Fruit fly (Drosophila melanogaster): ENCODE measurements around the gene CG3708.

CG3708 gene

DNA sequence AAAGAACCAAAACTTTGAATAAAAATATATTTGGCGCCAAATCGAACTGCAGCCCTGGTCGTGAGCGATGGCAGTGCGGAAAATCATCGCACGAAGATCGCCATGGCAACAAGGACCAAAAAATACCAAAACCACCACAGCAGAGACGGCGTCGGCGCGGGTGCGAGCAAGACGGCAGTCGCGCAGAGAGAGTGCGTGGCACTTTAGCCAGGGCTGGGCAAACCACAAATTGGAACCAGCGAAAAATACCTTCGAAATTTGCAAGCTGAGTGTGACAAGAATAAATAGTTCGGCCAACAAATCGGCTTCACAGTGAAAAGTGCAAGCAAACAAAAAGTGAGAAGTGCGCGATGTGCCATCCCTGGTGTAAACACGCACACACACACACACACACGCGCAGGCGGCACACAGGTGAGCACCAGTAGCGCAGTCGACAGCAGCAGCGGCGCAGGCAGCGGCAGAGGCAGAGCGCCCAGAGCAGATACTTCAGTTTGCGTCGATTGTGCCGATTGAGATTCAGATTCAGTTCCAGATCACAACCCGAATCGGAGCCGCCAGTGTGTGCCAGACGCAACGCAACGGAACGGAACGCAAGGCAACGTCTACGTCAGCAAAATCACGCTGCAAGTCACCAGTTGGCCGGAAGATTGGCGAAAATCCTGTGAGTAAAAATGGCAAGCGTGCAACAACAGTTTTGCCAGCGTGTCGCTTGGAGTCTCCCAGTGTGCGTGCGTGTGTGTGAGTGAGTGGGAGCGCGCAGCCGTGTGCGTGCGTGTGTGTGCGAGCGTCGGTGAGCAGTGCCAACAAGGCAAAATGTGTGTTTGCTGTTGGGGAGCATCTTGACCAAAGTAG lies 5.4 kb upstream of the CG3708 start, which contains the start of gene TRAM (continued):
- TF ChIP-seq seq (GFP tag; IDR thresholded peaks at IDR 0.05) (peak; percentile 99), CG7987 (GFP tag; optimal IDR thresholded peaks at IDR 0.05) (peak; percentile 94), trem (tag; optimal IDR thresholded peaks at IDR 0.05) (peak; percentile 94), zfh1 (GFP tag; IDR thresholded peaks at IDR 0.05) (peak; percentile 99), CG1832 (GFP tag; optimal IDR thresholded peaks at IDR 0.05) (peak; percentile 92), dan (GFP tag; IDR thresholded peaks at IDR 0.05) (peak; percentile 96), CG1024 (GFP tag; IDR thresholded peaks at IDR 0.05) (peak; percentile 96), CG14710 (tag; optimal IDR thresholded peaks at IDR 0.05) (peak; percentile 96), Blimp-1 (GFP tag; optimal IDR thresholded peaks at IDR 0.05) (peak; percentile 95), CG17361 (GFP tag; IDR thresholded peaks at IDR 0.05) (peak; percentile 97), dati (GFP tag; IDR thresholded peaks at IDR 0.05) (peak; percentile 98), YL-1 (GFP tag; optimal IDR thresholded peaks at IDR 0.05) (peak; percentile 99), CG9609 (GFP tag; optimal IDR thresholded peaks at IDR 0.05) (peak; percentile 99), E2f1 (GFP tag; IDR thresholded peaks at IDR 0.05) (peak; percentile 98), lola (GFP tag; optimal IDR thresholded peaks at IDR 0.05) (peak in 1 of 3 experiments; percentile 98), CG9215 (GFP tag; IDR thresholded peaks at IDR 0.05) (peak; percentile 97), CG5245 (GFP tag; optimal IDR thresholded peaks at IDR 0.05) (peak; percentile 97), fru (optimal IDR thresholded peaks at IDR 0.05) (no peak), CG8924 (tag; optimal IDR thresholded peaks at IDR 0.05) (peak; percentile 93), Bgb (GFP tag; IDR thresholded peaks at IDR 0.05; ENCODE audit: partially characterized antibody) (peak; percentile 90), CkIIα-i1 (GFP tag; IDR thresholded peaks at IDR 0.05) (peak; percentile 91), sens-2 (GFP tag; IDR thresholded peaks at IDR 0.05) (peak; percentile 99), CG1529 (GFP tag; optimal IDR thresholded peaks at IDR 0.05) (peak; percentile 98), Nf-YC (tag; optimal IDR thresholded peaks at IDR 0.05) (peak; percentile 91), CG16779 (GFP tag; IDR thresholded peaks at IDR 0.05) (peak; percentile 97), Antp (GFP tag; optimal IDR thresholded peaks at IDR 0.05) (peak; percentile 99), gem (tag; optimal IDR thresholded peaks at IDR 0.05) (peak; percentile 98), dmrt11E (tag; optimal IDR thresholded peaks at IDR 0.05) (peak; percentile 97), Sox100B (GFP tag; optimal IDR thresholded peaks at IDR 0.05) (no peak), CG32772 (GFP tag; IDR thresholded peaks at IDR 0.05) (peak; percentile 99), CG31365 (tag; optimal IDR thresholded peaks at IDR 0.05) (peak; percentile 91), CG10462 (GFP tag; optimal IDR thresholded peaks at IDR 0.05) (peak; percentile 96), CG11085 (GFP tag; IDR thresholded peaks at IDR 0.05) (peak; percentile 99), CG11560 (tag; IDR thresholded peaks at IDR 0.05) (peak; percentile 92), CG10366 (GFP tag; IDR thresholded peaks at IDR 0.05) (peak; percentile 99), CG16863 (GFP tag; optimal IDR thresholded peaks at IDR 0.05) (peak; percentile 99), tx (GFP tag; optimal IDR thresholded peaks at IDR 0.05) (peak; percentile 98), CG8388 (GFP tag; optimal IDR thresholded peaks at IDR 0.05) (peak; percentile 97), Rfx (GFP tag; IDR thresholded peaks at IDR 0.05) (peak; percentile 99), Meics (GFP tag; optimal IDR thresholded peaks at IDR 0.05) (peak; percentile 98), CG12769 (tag; optimal IDR thresholded peaks at IDR 0.05) (peak; percentile 99), Deaf1 (tag; optimal IDR thresholded peaks at IDR 0.05) (peak; percentile 76), CG2875 (GFP tag; optimal IDR thresholded peaks at IDR 0.05) (peak; percentile 98), caup (GFP tag; optimal IDR thresholded peaks at IDR 0.05; ENCODE audit: severe bottlenecking) (peak; percentile 98), B-H2 (GFP tag; optimal IDR thresholded peaks at IDR 0.05) (peak; percentile 99), p53 (GFP tag; optimal IDR thresholded peaks at IDR 0.05) (peak; percentile 95), Rx (GFP tag; IDR thresholded peaks at IDR 0.05) (peak; percentile 99), CG5180 (GFP tag; optimal IDR thresholded peaks at IDR 0.05) (peak; percentile 88), CG9876 (GFP tag; optimal IDR thresholded peaks at IDR 0.05) (peak; percentile 98)
